Fruit fly (Drosophila melanogaster): ENCODE measurements around the gene CG11986.

DNA sequence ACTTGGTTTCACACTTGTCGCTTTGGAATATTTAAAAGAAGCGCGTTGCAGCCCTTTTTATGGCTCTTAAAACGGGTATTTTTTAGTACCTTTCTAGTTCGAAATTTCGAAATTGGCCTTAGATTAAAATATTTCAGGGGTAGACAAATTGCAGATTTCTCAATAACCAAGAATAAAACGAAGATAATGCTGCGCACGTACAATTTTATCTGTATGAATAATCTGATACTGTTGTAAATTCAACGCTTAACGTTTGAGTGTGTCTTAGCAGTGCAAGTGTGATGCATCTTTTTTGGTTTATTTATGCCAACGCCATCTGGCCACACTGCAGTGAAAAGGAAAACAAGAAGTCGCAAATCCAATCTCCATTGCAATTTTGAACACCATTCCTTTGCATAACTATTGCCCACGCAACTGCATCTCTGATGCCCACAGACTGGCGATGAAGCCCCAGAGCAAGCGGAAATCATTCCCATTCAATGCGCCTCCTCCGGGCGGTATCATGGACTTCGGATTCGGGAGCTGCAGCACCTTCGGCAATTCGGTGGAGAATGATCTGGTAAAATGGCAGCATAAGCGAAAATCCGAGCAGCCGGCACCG, 35.4 kb downstream of the CG11986 start, which contains the start of gene Nmdmc:
- TF ChIP-seq CG8478 (optimal IDR thresholded peaks at IDR 0.05) (no peak), CTCF (optimal IDR thresholded peaks at IDR 0.05) (no peak)
